Worm (Caenorhabditis elegans) whole organism, midembryonic: ENCODE measurements around the gene lurp-4.

Experiments
- T22C8.4 ChIP-seq: fragments of 200-800 bp; sonication (Bioruptor generic); IDR thresholded peaks from 2 replicates; pipeline ENCODE4 v1.3.6; 2022; ENCODE audit warnings: missing genetic modification characterization, missing compliant biosample characterization
- cog-1 ChIP-seq: sonication (generic microtip); optimal IDR thresholded peaks from 2 replicates; lab custom pipeline; 2016; ENCODE audit warnings: missing genetic modification characterization, missing compliant biosample characterization
- flt-1 ChIP-seq: fragments of 200-800 bp; sonication (Bioruptor generic); IDR thresholded peaks from 2 replicates; pipeline ENCODE4 v1.3.6; 2022; ENCODE audit warnings: missing genetic modification characterization, missing compliant biosample characterization
- klf-2 ChIP-seq: fragments of 200-800 bp; sonication (Bioruptor generic); conservative IDR thresholded peaks from 2 replicates; pipeline ENCODE4 v1.3.6; 2022; ENCODE audit warnings: missing genetic modification reagents, missing genetic modification characterization, missing compliant biosample characterization
- med-1 ChIP-seq: sonication (generic microtip); optimal IDR thresholded peaks from 2 replicates; lab custom pipeline; 2017; ENCODE audit warnings: missing genetic modification characterization, mild to moderate bottlenecking, missing compliant biosample characterization, antibody characterized with exemption, missing genetic modification reagents; ENCODE audit not compliant: insufficient read depth
- ref-1 ChIP-seq: fragments of 200-800 bp; sonication (Bioruptor generic); conservative IDR thresholded peaks from 2 replicates; pipeline ENCODE4 v1.3.6; 2022; ENCODE audit warnings: missing genetic modification reagents, missing genetic modification characterization, missing compliant biosample characterization
- tab-1 ChIP-seq: fragments of 200-800 bp; sonication (Bioruptor generic); IDR thresholded peaks from 2 replicates; pipeline ENCODE4 v1.3.6; 2022; ENCODE audit warnings: missing genetic modification characterization, missing compliant biosample characterization
- ztf-23 ChIP-seq: fragments of 200-800 bp; sonication (Bioruptor generic); IDR thresholded peaks from 2 replicates; pipeline ENCODE4 v1.3.6; 2022; ENCODE audit warnings: missing genetic modification reagents, missing genetic modification characterization, missing compliant biosample characterization
- ztf-29 ChIP-seq: fragments of 200-800 bp; sonication (Bioruptor generic); IDR thresholded peaks from 2 replicates; pipeline ENCODE4 v1.3.6; 2022; ENCODE audit warnings: missing genetic modification reagents, missing genetic modification characterization, missing compliant biosample characterization

Gene lurp-4

DNA sequence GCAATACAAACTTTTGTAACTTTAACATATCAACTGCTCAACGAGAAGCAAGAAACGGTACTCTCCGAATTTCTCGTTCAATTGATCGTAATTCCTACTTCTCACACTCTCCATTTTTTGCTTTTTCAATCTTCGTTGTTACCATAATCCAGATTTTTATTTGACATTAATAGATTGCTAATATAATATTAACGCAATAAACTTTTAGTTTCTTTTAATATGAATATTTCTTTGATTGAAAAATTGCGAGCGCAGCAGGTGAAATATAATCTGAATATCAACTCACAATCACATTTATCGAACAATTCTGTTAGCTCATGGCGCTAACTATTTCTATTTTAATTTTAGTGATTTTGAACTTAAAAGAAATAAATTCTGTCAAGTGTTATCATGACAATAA is at the start of gene lurp-4:
Gene lurp-4 (plus strand): TSS at position 301 of the 400 bp plus-strand sequence.
- TF ChIP-seq T22C8.4 (GFP tag; lab: Robert Waterston, UW) = no peak
- TF ChIP-seq ztf-23 (GFP tag; lab: Robert Waterston, UW) = no peak
- TF ChIP-seq ref-1 (GFP tag; lab: Robert Waterston, UW) = no peak
- no peak for TF ChIP-seq klf-2 (GFP tag; lab: Robert Waterston, UW)
- no peak for TF ChIP-seq flt-1 (GFP tag; lab: Robert Waterston, UW)
- no peak for TF ChIP-seq tab-1
- no peak for TF ChIP-seq med-1 (GFP tag; lab: Kevin White, UChicago)
- TF ChIP-seq ztf-29 = no peak
- no peak for TF ChIP-seq cog-1

DNA sequence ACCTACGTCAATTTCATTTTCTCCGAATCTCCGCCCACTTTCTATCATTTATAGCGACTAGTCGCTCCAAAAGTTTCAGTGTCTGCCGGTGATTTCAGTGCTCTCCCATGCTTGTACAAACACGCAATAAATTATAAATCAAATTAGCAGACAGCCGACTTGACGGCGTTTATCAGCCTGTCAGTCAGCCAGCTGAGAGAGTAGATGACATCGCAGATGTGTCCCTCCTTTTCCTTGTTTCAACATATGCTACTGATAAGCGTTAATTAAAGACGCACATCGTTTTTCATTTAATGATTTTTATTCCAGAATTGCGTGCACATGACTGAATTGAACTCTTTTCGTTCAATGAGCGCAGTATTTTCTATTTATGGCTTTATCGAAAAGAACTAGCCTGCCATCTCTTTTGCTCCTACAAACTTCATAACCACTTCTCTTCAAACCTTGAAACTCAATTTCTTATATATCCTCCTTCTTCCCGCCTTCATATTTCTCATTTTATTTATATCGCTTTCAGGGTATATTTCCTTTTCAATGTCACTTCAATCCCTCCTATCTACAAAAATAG is 49.2 kb upstream of the lurp-4 start, which contains the start of gene lap-2:
Gene lap-2 (plus strand): TSS at position 518 of the 568 bp plus-strand sequence.
- TF ChIP-seq ref-1 (GFP tag; lab: Robert Waterston, UW) (no peak), med-1 (GFP tag; lab: Kevin White, UChicago) (no peak), flt-1 (GFP tag; lab: Robert Waterston, UW) (no peak), T22C8.4 (GFP tag; lab: Robert Waterston, UW) (no peak), ztf-23 (GFP tag; lab: Robert Waterston, UW) (no peak), klf-2 (GFP tag; lab: Robert Waterston, UW) (no peak), cog-1 (no peak), tab-1 (no peak), ztf-29 (no peak)

DNA sequence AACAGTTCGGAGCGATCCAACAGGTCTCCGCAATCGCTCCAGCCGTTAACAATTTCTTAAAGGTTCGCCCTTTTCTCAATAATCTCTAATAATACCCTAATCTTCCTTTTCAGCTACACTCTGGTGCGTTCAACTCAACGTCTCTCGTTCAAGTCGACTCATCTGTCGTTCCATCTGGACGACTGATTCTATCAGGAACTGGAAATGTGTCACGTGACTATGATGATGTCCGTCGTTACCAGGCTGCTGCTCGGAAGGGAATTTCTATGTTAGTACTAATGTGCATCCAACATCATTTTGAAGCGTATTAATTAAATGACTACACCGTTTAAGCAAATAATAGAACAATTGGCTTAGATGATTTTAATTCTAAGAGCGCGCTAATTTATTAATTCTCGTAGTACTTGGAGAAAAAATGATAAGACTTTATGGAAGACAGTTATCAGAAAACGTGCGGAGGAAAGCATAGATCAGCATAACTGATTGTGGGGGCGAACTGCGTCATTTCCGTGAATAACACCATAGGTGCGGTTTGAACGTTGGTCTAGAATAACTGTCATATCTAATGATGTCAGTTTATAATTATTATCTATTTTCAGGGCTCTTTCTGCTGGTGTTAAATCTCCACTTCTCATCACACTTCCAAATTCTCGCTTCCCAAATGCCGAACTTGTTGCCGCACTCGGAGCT is 48.5 kb upstream of the lurp-4 start:
- TF ChIP-seq T22C8.4 (GFP tag; lab: Robert Waterston, UW) = no peak
- no peak for TF ChIP-seq ztf-23 (GFP tag; lab: Robert Waterston, UW)
- no peak for TF ChIP-seq klf-2 (GFP tag; lab: Robert Waterston, UW)
- TF ChIP-seq med-1 (GFP tag; lab: Kevin White, UChicago) = no peak
- TF ChIP-seq flt-1 (GFP tag; lab: Robert Waterston, UW) = no peak
- TF ChIP-seq ztf-29 = no peak
- TF ChIP-seq cog-1 = no peak
- TF ChIP-seq tab-1 = no peak
- no peak for TF ChIP-seq ref-1 (GFP tag; lab: Robert Waterston, UW)

DNA sequence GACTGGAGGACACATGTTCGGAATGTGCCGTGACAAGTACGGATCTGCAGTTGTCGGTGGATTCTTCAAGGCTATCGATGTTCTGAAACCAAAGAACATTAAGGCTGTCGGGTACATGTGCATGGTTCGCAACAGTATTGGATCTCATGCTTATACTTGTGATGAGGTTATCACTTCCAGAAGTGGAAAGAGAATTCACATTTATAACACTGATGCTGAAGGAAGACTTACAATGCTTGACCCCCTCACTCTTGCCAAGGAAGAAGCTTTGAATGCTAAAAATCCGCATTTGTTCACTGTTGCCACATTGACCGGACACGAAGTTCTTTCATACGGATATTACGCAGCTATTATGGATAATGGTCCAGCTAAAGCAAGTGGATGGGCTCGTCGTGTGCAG is 47.4 kb upstream of the lurp-4 start:
- TF ChIP-seq T22C8.4 (GFP tag; lab: Robert Waterston, UW) = no peak
- no peak for TF ChIP-seq ztf-23 (GFP tag; lab: Robert Waterston, UW)
- TF ChIP-seq ref-1 (GFP tag; lab: Robert Waterston, UW) = no peak
- TF ChIP-seq med-1 (GFP tag; lab: Kevin White, UChicago) = no peak
- TF ChIP-seq cog-1 = no peak
- no peak for TF ChIP-seq tab-1
- TF ChIP-seq klf-2 (GFP tag; lab: Robert Waterston, UW) = no peak
- TF ChIP-seq ztf-29 = no peak
- TF ChIP-seq flt-1 (GFP tag; lab: Robert Waterston, UW) = no peak

DNA sequence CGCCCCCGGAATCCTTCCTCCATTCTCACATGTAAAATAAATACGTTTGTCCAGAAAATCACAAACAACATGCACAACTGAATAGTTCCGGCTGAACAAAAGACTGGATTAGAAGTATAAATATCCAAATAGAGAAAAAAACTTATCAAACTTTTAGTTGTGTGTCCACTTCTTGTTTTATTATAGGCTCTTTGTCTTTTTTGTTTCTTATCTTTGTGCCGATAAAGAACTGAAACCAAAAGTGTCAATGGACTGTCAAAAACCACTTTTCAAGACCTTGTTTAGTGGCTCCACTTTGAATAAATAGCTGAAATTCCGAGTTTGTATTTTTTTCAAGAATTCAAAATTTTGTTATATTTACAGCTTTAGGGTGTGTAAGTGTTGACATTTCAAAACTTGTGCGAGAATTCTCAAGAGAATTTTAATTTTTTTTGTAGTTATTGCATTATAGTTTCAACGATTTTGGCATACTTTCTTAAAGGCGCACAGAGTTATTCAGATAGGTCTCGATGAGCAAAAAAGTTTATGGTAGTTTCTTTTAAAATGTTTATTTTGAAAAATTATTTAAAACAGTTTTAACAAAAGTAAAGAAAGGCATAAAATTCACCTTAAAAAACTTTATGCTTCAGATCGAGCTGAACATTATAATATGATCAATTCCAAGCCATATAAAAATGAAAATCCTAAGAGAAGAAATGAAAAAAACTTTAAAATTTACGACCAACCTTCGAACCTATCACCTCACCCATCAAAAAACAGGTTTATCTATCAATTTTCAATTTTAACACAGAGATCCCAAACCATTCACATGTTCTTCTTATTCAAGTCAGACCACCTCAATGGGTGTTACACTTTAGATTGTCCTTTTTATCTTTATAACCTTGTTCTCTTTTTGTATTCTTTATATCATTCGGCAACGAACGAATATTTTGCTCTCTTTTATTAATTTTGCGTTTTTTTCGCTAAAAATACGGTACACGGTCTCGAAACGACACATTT is 46.0 kb upstream of the lurp-4 start:
- TF ChIP-seq ztf-23 (GFP tag; lab: Robert Waterston, UW) = no peak
- TF ChIP-seq cog-1 = no peak
- no peak for TF ChIP-seq med-1 (GFP tag; lab: Kevin White, UChicago)
- TF ChIP-seq ref-1 (GFP tag; lab: Robert Waterston, UW) = no peak
- no peak for TF ChIP-seq ztf-29
- no peak for TF ChIP-seq flt-1 (GFP tag; lab: Robert Waterston, UW)
- TF ChIP-seq tab-1 = no peak
- TF ChIP-seq klf-2 (GFP tag; lab: Robert Waterston, UW) = no peak
- no peak for TF ChIP-seq T22C8.4 (GFP tag; lab: Robert Waterston, UW)

DNA sequence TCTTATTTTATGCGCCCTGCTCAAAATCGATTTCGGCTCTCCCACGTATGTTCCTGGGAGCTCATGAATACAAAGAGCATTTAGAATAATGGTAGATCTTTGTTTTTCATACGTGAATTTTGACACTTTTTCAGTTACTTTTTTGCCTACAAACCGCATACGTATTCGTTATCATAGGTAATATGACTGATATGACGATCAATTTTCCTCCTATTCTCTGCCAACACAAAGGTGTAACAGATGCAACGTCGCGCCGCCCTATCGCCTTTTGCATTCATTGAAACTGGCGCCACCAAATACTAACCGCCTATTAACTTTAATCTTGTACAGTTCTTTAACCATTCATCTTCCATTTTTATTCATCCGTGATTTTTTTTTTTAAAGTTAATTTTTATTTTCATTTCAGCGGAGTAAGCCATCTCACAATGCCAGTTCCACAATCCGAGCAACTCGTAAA is 44.8 kb upstream of the lurp-4 start, which contains the start of gene W07G4.5:
Gene W07G4.5 (plus strand): TSS at position 407 of the 457 bp plus-strand sequence.
- no peak for TF ChIP-seq klf-2 (GFP tag; lab: Robert Waterston, UW)
- no peak for TF ChIP-seq flt-1 (GFP tag; lab: Robert Waterston, UW)
- no peak for TF ChIP-seq ztf-29
- no peak for TF ChIP-seq T22C8.4 (GFP tag; lab: Robert Waterston, UW)
- no peak for TF ChIP-seq tab-1
- no peak for TF ChIP-seq med-1 (GFP tag; lab: Kevin White, UChicago)
- no peak for TF ChIP-seq ztf-23 (GFP tag; lab: Robert Waterston, UW)
- no peak for TF ChIP-seq ref-1 (GFP tag; lab: Robert Waterston, UW)

DNA sequence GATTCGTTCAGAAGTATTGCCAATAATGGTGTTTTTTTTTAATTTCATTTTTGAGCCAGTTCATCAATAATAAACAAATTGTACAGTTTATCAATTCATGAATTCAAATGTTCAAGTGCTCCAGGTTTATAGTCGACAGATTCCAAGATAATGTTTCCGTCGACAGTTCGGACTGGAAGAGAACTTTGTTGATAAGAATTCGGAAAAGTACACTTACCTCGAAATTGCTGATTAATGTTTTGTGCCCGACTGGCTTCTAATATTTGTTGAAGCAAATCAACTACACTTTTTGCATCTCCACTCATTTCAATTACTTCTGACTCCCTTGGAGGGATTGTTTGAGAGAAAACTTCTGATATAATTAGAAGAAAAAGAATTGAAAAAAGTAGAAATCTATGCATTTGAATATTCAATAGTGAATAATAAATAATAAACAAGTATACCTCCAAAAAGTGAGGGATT is 43.3 kb upstream of the lurp-4 start, which contains the start of gene W07G4.8:
Gene W07G4.8 (minus strand): TSS at position 412 of the 462 bp plus-strand sequence.
- TF ChIP-seq ref-1 (GFP tag; lab: Robert Waterston, UW) (no peak), ztf-23 (GFP tag; lab: Robert Waterston, UW) (no peak), cog-1 (no peak), flt-1 (GFP tag; lab: Robert Waterston, UW) (no peak), med-1 (GFP tag; lab: Kevin White, UChicago) (no peak), klf-2 (GFP tag; lab: Robert Waterston, UW) (no peak), ztf-29 (no peak), T22C8.4 (GFP tag; lab: Robert Waterston, UW) (no peak), tab-1 (no peak)

DNA sequence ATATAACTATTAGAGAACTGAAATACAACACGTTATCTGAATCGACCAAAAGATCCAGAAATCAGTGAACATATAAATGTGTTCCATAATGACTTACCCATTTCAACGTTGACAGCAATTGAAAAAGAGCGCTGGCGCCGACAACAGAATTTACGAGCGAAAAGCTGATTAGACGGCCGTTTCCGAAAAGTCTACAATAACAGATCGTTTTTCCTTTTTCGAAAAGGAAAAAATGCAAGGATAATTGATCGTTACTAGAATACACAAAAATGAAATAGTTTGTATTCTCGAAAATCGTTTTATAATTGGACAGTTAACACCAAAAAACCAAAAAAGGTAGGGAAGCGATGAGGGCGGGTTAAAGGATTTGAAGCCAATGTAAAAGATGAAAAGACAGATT is 38.8 kb upstream of the lurp-4 start, which contains the start of gene srr-1:
Gene srr-1 (minus strand): TSS at position 101 of the 400 bp plus-strand sequence.
- no peak for TF ChIP-seq ztf-29
- no peak for TF ChIP-seq ref-1 (GFP tag; lab: Robert Waterston, UW)
- TF ChIP-seq tab-1 = no peak
- TF ChIP-seq T22C8.4 (GFP tag; lab: Robert Waterston, UW) = no peak
- no peak for TF ChIP-seq flt-1 (GFP tag; lab: Robert Waterston, UW)
